Worm (Caenorhabditis elegans): ENCODE data around the gene Y70G10A.4.

ce11 chrIII:10270778-10271307 is 48.9 kb downstream of the Y70G10A.4 start, which contains the start of gene cnk-1:
- TF ChIP-seq mep-1 (tag; optimal IDR thresholded peaks at IDR 0.05): peak; percentile 13
- peak; percentile 17 for TF ChIP-seq pha-4 (tag; optimal IDR thresholded peaks at IDR 0.05)
- no peak for TF ChIP-seq unc-62 (GFP tag; optimal IDR thresholded peaks at IDR 0.05)
- TF ChIP-seq lsy-2 (tag; optimal IDR thresholded peaks at IDR 0.05): peak; percentile 22
- no peak for TF ChIP-seq nhr-237 (tag; optimal IDR thresholded peaks at IDR 0.05)

Data from whole organism, mixed stage, embryonic.